Fruit fly (Drosophila melanogaster) Kc167 (cell line): ENCODE results near the gene CG4440.

ENCODE experiments used
- h ChIP-seq: fragments of >200 bp; optimal IDR thresholded peaks from 3 replicates; lab custom pipeline; 2018; ENCODE audit warnings: missing external identifiers
- ttk ChIP-seq: sonication (Bioruptor generic); optimal IDR thresholded peaks from 2 replicates; lab custom pipeline; 2017; ENCODE audit warnings: missing external identifiers

DNA sequence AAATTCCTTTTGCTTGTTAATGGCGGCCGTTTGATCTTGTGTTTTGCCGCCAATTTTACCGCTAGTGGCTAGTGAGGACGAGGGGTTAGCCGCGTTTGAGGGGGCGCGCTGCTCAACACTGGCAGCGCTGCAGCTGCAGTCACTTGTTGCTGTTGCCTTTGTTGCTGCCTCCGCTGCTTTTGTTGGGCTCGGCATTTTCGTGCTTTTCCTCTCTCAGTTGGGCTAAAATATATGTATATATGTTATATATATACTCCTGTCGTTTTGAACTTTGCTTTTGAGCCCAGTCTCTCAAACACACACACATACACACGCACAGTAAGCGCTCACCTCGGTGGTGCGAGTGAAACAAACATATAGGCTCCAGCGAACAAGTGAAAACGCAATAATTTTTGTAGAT lies 4.9 kb upstream of the CG4440 start:
- TF ChIP-seq h (lab: Kevin White, UChicago) (no peak), ttk (lab: Kevin White, UChicago) (no peak)
